Worm (Caenorhabditis elegans): ENCODE data around the gene pmk-1.

Gene pmk-1

DNA sequence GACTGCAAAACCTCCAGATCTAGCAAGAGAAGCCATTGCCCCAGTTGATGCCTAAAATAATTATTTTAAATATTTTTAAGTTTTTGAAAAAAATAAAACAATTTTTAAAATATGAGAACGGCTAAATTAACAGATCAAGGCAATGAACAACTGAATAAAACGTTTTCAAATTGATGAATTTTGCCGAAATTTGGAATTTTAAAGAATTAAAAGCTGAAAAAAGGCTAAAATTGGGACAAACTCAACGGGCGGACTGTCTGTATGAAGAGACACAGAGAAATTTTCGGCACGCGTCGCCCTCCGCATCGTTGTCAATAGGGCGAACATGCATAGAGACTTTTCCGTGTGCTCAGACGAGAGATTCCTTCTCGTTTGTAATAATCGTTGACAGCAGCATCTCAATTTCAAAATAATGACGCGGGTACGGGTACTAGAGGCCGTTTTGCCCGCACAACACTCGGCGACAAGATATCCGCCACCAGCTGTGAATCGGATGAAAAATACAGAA lies 12.5 kb upstream of the pmk-1 start, which contains the start of the genes isp-1 and islo-1 (continued):
- TF ChIP-seq fos-1 (tag; optimal IDR thresholded peaks at IDR 0.05) (no peak), Y105C5A.15 (GFP tag; IDR thresholded peaks at IDR 0.05) (no peak), F37D6.2 (tag; optimal IDR thresholded peaks at IDR 0.05) (no peak), daf-16 (GFP tag; optimal IDR thresholded peaks at IDR 0.05) (no peak), daf-16 (tag; optimal IDR thresholded peaks at IDR 0.05) (peak; percentile 55), saeg-2 (GFP tag; IDR thresholded peaks at IDR 0.05) (no peak), zip-2 (tag; optimal IDR thresholded peaks at IDR 0.05) (no peak), ceh-20 (GFP tag; IDR thresholded peaks at IDR 0.05) (no peak), nhr-48 (tag; optimal IDR thresholded peaks at IDR 0.05) (no peak), nhr-11 (tag; optimal IDR thresholded peaks at IDR 0.05) (peak; percentile 19), mep-1 (tag; optimal IDR thresholded peaks at IDR 0.05) (peak; percentile 69), egl-27 (tag; optimal IDR thresholded peaks at IDR 0.05) (no peak), T20F7.1 (GFP tag; optimal IDR thresholded peaks at IDR 0.05) (no peak), nhr-25 (tag; optimal IDR thresholded peaks at IDR 0.05; ENCODE audit: borderline replicate concordance, insufficient read depth) (peak; percentile 33)

- TF ChIP-seq Y75B8A.6 (GFP tag; IDR thresholded peaks at IDR 0.05) (no peak), ceh-28 (tag; optimal IDR thresholded peaks at IDR 0.05) (no peak), lin-29 (GFP tag; IDR thresholded peaks at IDR 0.05) (no peak), nhr-6 (tag; optimal IDR thresholded peaks at IDR 0.05) (no peak), Y48G9A.11 (GFP tag; IDR thresholded peaks at IDR 0.05) (no peak), lir-3 (tag; optimal IDR thresholded peaks at IDR 0.05) (no peak), lim-7 (GFP tag; IDR thresholded peaks at IDR 0.05) (no peak), mdt-29 (GFP tag; IDR thresholded peaks at IDR 0.05) (no peak), lin-38 (GFP tag; IDR thresholded peaks at IDR 0.05) (no peak), ceh-62 (tag; optimal IDR thresholded peaks at IDR 0.05) (no peak), R02D3.7 (tag; optimal IDR thresholded peaks at IDR 0.05) (no peak), dmd-9 (GFP tag; IDR thresholded peaks at IDR 0.05) (no peak), attf-4 (tag; optimal IDR thresholded peaks at IDR 0.05) (no peak), mxl-2 (GFP tag; conservative IDR thresholded peaks at IDR 0.05) (no peak), sdz-12 (GFP tag; optimal IDR thresholded peaks at IDR 0.05) (no peak)
These were observed 12.0 kb upstream of the pmk-1 start for ce11 chrIV:8136548-8136947.

DNA sequence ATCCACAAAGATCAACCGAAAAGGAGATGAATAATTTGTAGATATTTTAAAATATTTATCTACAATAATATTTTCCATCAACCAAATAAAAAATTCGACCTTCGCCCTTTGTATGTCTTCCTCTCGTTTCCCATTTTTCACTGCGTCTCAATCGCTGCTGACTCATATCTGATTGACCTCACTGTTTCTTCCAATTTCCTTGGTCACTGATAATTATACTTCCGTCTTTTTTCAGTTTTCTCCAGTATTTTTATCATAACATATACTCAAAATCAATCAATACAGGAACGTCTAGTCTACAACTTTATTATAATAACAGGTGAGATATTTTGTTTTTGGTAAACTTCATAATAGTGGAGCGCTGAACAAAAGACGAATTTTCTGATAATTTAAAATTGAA lies 9.6 kb upstream of the pmk-1 start, which contains the start of gene pmk-3:
Gene pmk-3 (plus strand): TSS at position 236 of the 400 bp plus-strand sequence.
- TF ChIP-seq nhr-10 (tag; optimal IDR thresholded peaks at IDR 0.05) (no peak), pqm-1 (tag; optimal IDR thresholded peaks at IDR 0.05) (peak; percentile 36), nhr-28 (tag; optimal IDR thresholded peaks at IDR 0.05) (peak; percentile 61), hlh-11 (tag; optimal IDR thresholded peaks at IDR 0.05) (peak; percentile 18), vab-7 (GFP tag; IDR thresholded peaks at IDR 0.05) (no peak), mes-2 (tag; optimal IDR thresholded peaks at IDR 0.05; ENCODE audit: poor library complexity, severe bottlenecking) (peak; percentile 15), dve-1 (tag; optimal IDR thresholded peaks at IDR 0.05; ENCODE audit: insufficient read depth) (peak; percentile 55), mep-1 (tag; optimal IDR thresholded peaks at IDR 0.05) (peak; percentile 19), Y48G9A.11 (GFP tag; IDR thresholded peaks at IDR 0.05) (no peak), daf-16 (GFP tag; optimal IDR thresholded peaks at IDR 0.05) (peak in 1 of 2 experiments; percentile 17), daf-16 (tag; optimal IDR thresholded peaks at IDR 0.05) (peak; percentile 7)

Data from whole organism, L4 larva.